Worm (Caenorhabditis elegans) whole organism, L1 larva: Measurements from ENCODE around the gene srw-51.

Experiments
- lin-15B ChIP-seq: fragments of 150-350 bp; sonication (generic microtip); optimal IDR thresholded peaks from 3 replicates; lab custom pipeline; 2014; ENCODE audit warnings: missing biosample characterization, missing genetic modification characterization
- vab-15 ChIP-seq: sonication (generic microtip); optimal IDR thresholded peaks from 2 replicates; lab custom pipeline; 2017; ENCODE audit warnings: missing genotype, mild to moderate bottlenecking, missing genetic modification characterization, missing compliant biosample characterization

DNA sequence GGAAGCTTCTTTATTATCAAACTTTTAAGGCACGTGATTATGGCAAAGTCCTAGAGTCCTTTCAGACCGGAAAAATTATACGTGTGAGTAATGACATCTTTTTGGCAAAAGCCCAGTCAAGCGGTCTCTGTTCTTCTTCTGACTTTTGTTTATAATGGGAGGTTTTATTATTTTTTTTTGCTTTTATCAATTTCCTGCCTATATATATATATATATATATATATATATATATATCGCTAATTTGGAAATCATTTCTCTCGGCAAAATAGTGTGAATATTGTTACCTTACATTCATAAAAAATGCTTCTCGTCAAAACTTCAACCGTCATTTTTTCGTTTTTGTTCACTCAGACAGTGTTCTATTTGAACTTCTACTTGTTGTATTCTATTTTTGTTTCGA is 47.0 kb upstream of the srw-51 start, which contains the start of gene srbc-62:
- TF ChIP-seq vab-15 (tag; lab: Kevin White, UChicago) (no peak), lin-15B (tag; lab: Kevin White, UChicago) (no peak)
